Fruit fly (Drosophila melanogaster): ENCODE data around the gene JIL-1.

DNA sequence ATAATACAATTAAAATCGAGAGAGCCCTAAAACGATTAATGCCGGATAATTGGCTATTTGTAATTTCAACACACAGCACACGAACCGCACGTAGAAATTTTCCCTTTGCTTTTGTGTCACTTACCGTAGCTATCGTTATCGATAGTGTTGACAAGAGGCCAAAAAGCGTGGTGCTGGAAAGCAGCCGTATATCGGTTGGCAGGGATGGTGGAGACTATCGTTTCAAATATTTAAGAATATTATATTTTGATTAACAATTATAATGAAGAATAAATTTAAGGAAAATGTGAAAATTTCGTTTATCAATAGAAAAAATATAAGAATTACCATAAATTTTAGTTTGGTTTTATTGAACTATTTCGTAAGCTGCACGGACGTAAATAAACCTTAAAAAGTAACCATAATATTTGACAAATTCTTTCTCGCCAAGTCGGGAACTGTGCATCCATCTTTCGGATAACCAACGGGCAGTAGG, at the start of gene JIL-1:
- no peak for TF ChIP-seq Myc (optimal IDR thresholded peaks at IDR 0.05)
- TF ChIP-seq Sin3A (optimal IDR thresholded peaks at IDR 0.05), result no peak
